Fruit fly (Drosophila melanogaster): ENCODE results near the gene Ptp10D.
A peak's percentile ranks its signal among the peaks of the same experiment; 100 is the strongest.

The Ptp10D gene

DNA sequence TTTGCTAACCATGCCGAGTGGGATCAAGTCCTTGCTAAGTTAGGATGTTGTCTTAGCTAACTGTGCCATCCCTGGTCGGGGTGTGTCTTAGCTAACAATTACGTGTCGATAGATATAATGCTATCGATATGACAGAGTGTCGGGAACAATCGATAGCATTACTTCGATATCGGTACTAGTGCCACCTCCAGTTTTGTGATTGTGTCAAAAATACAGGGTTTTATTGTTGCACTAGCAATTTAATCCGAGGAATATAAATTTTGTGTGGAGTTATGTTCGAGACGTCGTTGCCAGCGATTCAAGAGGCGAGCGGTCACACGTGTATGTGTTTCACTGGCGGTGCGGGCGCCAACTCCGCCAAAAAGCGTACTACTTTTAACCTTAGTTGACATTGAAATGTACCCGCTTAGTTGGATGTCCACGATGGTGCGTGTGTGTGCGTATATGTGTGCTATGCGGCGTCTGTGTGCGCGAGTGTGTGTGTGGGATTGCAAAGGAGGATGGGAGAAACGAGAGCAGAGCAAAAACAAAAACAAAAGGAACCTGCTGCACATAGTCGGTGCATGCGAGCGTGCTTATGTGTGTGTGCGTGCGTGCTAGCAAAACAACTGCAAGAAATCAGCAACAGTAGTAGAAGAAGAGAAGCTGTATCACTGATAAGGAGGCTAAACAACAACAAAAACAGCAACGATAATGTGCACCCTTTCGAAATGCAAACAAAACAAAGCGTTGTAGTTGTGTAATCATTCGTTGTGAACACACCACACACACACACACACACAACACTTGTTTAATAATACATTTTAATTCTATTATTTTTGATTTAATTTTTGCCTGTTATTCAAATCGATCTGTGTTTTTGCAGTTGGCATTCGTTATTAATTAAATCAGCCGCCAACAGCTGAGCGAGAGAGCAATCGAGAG is 73.4 kb downstream of the Ptp10D start, which contains the start of gene PhKgamma:
Gene PhKgamma, plus strand, starts transcription at position 179 of the 924 bp plus-strand sequence.
- TF ChIP-seq CG34367 (tag; optimal IDR thresholded peaks at IDR 0.05) (peak; percentile 50), Snoo (tag; optimal IDR thresholded peaks at IDR 0.05) (no peak), gl (tag; optimal IDR thresholded peaks at IDR 0.05) (peak; percentile 61), CG9948 (tag; optimal IDR thresholded peaks at IDR 0.05) (no peak), Pif1B (GFP tag; optimal IDR thresholded peaks at IDR 0.05) (peak; percentile 43), fd96Ca (GFP tag; IDR thresholded peaks at IDR 0.05) (peak; percentile 65; the same call in 2 of the 3 replicates), CG10348 (GFP tag; IDR thresholded peaks at IDR 0.05) (no peak), CG8301 (tag; optimal IDR thresholded peaks at IDR 0.05) (peak; percentile 51), CG12605 (GFP tag; IDR thresholded peaks at IDR 0.05) (peak; percentile 71), CG32121 (GFP tag; IDR thresholded peaks at IDR 0.05) (no peak; the same call in 1 of the 2 replicates), CG13204 (GFP tag; optimal IDR thresholded peaks at IDR 0.05) (peak; percentile 70), CG17806 (tag; optimal IDR thresholded peaks at IDR 0.05) (peak; percentile 37), CG8159 (tag; optimal IDR thresholded peaks at IDR 0.05) (peak; percentile 37), Pif1A (GFP tag; optimal IDR thresholded peaks at IDR 0.05) (peak; percentile 38), D1 (tag; optimal IDR thresholded peaks at IDR 0.05) (peak; percentile 46), rn (GFP tag; IDR thresholded peaks at IDR 0.05) (no peak), CG4496 (GFP tag; IDR thresholded peaks at IDR 0.05) (peak; percentile 49; the same call in 2 of the 3 replicates), EcR (GFP tag; optimal IDR thresholded peaks at IDR 0.05) (peak; percentile 72), CG14655 (GFP tag; optimal IDR thresholded peaks at IDR 0.05) (peak; percentile 75), CG15710 (tag; optimal IDR thresholded peaks at IDR 0.05) (peak; percentile 27), Ets98B (GFP tag; IDR thresholded peaks at IDR 0.05) (peak; percentile 67)

DNA sequence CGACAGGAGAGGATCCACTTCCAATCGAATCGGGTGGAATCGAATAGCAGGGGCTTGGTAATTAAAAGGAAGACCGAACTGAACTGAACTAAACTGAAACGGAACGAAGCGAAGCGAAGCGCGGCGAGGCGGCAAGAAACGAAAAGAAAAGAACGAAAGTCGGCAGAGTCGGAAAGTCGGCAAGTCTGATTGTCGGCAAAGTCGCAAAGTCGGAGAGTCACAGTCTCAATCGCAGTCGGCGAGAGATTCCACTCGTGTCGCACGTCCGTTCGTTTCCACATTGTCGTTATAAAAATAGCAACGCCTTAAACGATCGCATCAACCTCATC is 74.0 kb downstream of the Ptp10D start:
- TF ChIP-seq fd96Ca (GFP tag; IDR thresholded peaks at IDR 0.05), result no peak
- no peak for TF ChIP-seq CG15710 (tag; optimal IDR thresholded peaks at IDR 0.05)
- no peak for TF ChIP-seq CG8159 (tag; optimal IDR thresholded peaks at IDR 0.05)
- no peak for TF ChIP-seq CG34367 (tag; optimal IDR thresholded peaks at IDR 0.05)
- no peak for TF ChIP-seq rn (GFP tag; IDR thresholded peaks at IDR 0.05)
- TF ChIP-seq CG32121 (GFP tag; IDR thresholded peaks at IDR 0.05), result no peak
- TF ChIP-seq Pif1B (GFP tag; optimal IDR thresholded peaks at IDR 0.05), result no peak
- no peak for TF ChIP-seq Ets98B (GFP tag; IDR thresholded peaks at IDR 0.05)
- TF ChIP-seq Snoo (tag; optimal IDR thresholded peaks at IDR 0.05), result no peak
- no peak for TF ChIP-seq EcR (GFP tag; optimal IDR thresholded peaks at IDR 0.05)
- TF ChIP-seq D1 (tag; optimal IDR thresholded peaks at IDR 0.05), result no peak
- 0 out of 3 replicates have a peak, but pooled peaks have one; percentile 18 for TF ChIP-seq CG4496 (GFP tag; IDR thresholded peaks at IDR 0.05)
- peak; percentile 32 for TF ChIP-seq gl (tag; optimal IDR thresholded peaks at IDR 0.05)
- TF ChIP-seq CG12605 (GFP tag; IDR thresholded peaks at IDR 0.05), result 0 out of 2 replicates have a peak, but pooled peaks have one; percentile 19

DNA sequence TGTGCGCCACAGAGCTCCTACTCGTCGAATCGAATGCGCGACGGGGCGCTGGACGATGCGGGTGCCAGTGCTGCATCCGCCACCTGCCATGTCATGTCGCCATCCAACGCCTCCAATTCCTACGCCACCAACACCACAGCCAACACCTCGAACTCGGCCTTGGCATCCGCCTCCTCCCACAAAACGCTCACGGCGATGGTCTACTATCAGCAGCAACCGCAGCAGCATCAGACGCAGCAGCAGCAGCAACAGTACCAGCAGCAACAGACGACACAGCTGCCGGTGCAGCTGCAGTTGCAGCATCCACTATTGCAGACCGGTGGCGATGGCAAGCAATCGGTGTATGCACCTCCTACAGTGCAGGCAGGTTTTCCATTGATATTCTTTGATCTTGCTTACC is 79.0 kb downstream of the Ptp10D start:
- TF ChIP-seq fd96Ca (GFP tag; IDR thresholded peaks at IDR 0.05), result no peak
- TF ChIP-seq CG34367 (tag; optimal IDR thresholded peaks at IDR 0.05), result no peak
- TF ChIP-seq Snoo (tag; optimal IDR thresholded peaks at IDR 0.05), result no peak
- TF ChIP-seq CG12605 (GFP tag; IDR thresholded peaks at IDR 0.05), result no peak
- TF ChIP-seq EcR (GFP tag; optimal IDR thresholded peaks at IDR 0.05), result no peak
- TF ChIP-seq CG13204 (GFP tag; optimal IDR thresholded peaks at IDR 0.05), result no peak
- no peak for TF ChIP-seq CG8301 (tag; optimal IDR thresholded peaks at IDR 0.05)
- TF ChIP-seq Pif1A (GFP tag; optimal IDR thresholded peaks at IDR 0.05), result no peak
- TF ChIP-seq CG4496 (GFP tag; IDR thresholded peaks at IDR 0.05), result no peak
- TF ChIP-seq Pif1B (GFP tag; optimal IDR thresholded peaks at IDR 0.05), result no peak
- TF ChIP-seq CG17806 (tag; optimal IDR thresholded peaks at IDR 0.05), result no peak
- TF ChIP-seq CG32121 (GFP tag; IDR thresholded peaks at IDR 0.05), result no peak
- TF ChIP-seq CG14655 (GFP tag; optimal IDR thresholded peaks at IDR 0.05), result no peak
- TF ChIP-seq CG9948 (tag; optimal IDR thresholded peaks at IDR 0.05), result no peak
- no peak for TF ChIP-seq CG10348 (GFP tag; IDR thresholded peaks at IDR 0.05)
- no peak for TF ChIP-seq rn (GFP tag; IDR thresholded peaks at IDR 0.05)
- TF ChIP-seq D1 (tag; optimal IDR thresholded peaks at IDR 0.05), result no peak
- no peak for TF ChIP-seq gl (tag; optimal IDR thresholded peaks at IDR 0.05)

DNA sequence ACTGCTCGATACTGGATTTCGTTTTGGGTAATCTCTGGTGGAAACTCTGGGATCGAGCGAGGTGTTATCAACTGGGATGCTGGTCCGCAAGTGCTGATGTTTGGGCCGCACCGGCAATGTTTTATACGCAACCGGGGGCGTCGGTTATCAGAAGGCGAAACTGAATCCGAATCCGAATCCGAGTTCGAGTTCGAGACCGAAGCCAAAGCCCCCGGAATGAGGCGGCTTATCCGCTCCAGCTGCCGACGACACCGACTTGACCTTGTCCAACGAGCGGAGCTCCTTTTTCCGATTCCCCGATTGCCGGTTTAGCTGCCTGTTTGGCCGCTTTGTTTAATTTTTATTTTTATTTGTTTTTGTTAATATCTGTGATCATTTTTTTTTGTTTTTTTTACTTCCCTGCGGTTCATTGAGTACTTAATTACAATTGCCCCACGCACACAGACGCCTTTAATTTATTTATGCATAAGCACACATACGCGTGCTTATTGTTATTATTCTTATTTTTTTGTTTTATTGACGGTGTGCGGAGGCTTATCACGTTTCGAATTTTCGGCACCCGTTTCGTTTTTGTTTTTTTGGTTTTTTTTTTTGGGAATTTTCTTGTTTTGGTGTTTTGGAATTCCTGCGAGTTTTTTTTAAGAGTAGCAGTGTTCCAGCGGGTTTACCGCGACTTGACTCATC is 83.3 kb downstream of the Ptp10D start, which contains the start of gene CG2444:
Gene CG2444, minus strand, starts transcription at position 372 of the 684 bp plus-strand sequence.
- TF ChIP-seq CG8159 (tag; optimal IDR thresholded peaks at IDR 0.05) (no peak), EcR (GFP tag; optimal IDR thresholded peaks at IDR 0.05) (peak; percentile 28), rn (GFP tag; IDR thresholded peaks at IDR 0.05) (no peak), Snoo (tag; optimal IDR thresholded peaks at IDR 0.05) (peak; percentile 26)

Measured in whole organism, pupa.